Worm (Caenorhabditis elegans) whole organism, L4 larva: ENCODE results near the gene arrd-10.

ENCODE experiments used
- F26F4.8 ChIP-seq: fragments of 200-800 bp; sonication (Bioruptor generic); conservative IDR thresholded peaks from 2 replicates; pipeline ENCODE4 v1.3.6; 2022; ENCODE audit warnings: missing genetic modification characterization, missing compliant biosample characterization
- F49E8.2 ChIP-seq: sonication (generic microtip); optimal IDR thresholded peaks from 2 replicates; lab custom pipeline; 2016; ENCODE audit warnings: missing compliant biosample characterization, mild to moderate bottlenecking, missing genetic modification characterization, borderline replicate concordance
- Y105C5A.15 ChIP-seq: fragments of 200-800 bp; sonication (Bioruptor generic); IDR thresholded peaks from 2 replicates; pipeline ENCODE4 v1.3.6; 2022; ENCODE audit warnings: missing genetic modification characterization, missing compliant biosample characterization
- Y48G9A.11 ChIP-seq: fragments of 200-800 bp; sonication (Bioruptor generic); IDR thresholded peaks from 2 replicates; pipeline ENCODE4 v1.3.6; 2022; ENCODE audit warnings: missing genetic modification reagents, missing genetic modification characterization, missing compliant biosample characterization
- Y5F2A.4 ChIP-seq: fragments of 200-800 bp; sonication (Bioruptor generic); optimal IDR thresholded peaks from 2 replicates; lab custom pipeline; 2018; ENCODE audit warnings: mild to moderate bottlenecking, missing genetic modification characterization, missing compliant biosample characterization
- Y75B8A.6 ChIP-seq: fragments of 200-800 bp; sonication (Bioruptor generic); IDR thresholded peaks from 2 replicates; pipeline ENCODE4 v1.3.6; 2022; ENCODE audit warnings: missing genetic modification reagents, missing genetic modification characterization, missing compliant biosample characterization
- ZK337.2 ChIP-seq: fragments of 200-800 bp; sonication (Bioruptor generic); IDR thresholded peaks from 2 replicates; pipeline ENCODE4 v1.3.6; 2022; ENCODE audit warnings: missing genetic modification reagents, missing genetic modification characterization, missing compliant biosample characterization
- aha-1 ChIP-seq: fragments of 150-350 bp; peaks from one replicate; lab custom pipeline; 2014; ENCODE audit warnings: missing biosample characterization, missing genetic modification characterization
- ama-1 ChIP-seq: fragments of 150-350 bp; optimal IDR thresholded peaks from 2 replicates; lab custom pipeline; 2014; ENCODE audit warnings: inconsistent platforms, mixed read lengths
- arid-1 ChIP-seq: fragments of 200-800 bp; sonication (Bioruptor generic); conservative IDR thresholded peaks from 2 replicates; pipeline ENCODE4 v1.3.6; 2022; ENCODE audit warnings: missing genetic modification reagents, missing genetic modification characterization, missing compliant biosample characterization
- attf-4 ChIP-seq: sonication (generic microtip); optimal IDR thresholded peaks from 3 replicates; lab custom pipeline; 2017; ENCODE audit warnings: missing biosample characterization, missing genetic modification characterization
- ceh-28 ChIP-seq: fragments of 150-350 bp; optimal IDR thresholded peaks from 2 replicates; lab custom pipeline; 2014; ENCODE audit warnings: missing biosample characterization, missing genetic modification reagents, missing genetic modification characterization
- ceh-44 ChIP-seq: fragments of 200-800 bp; sonication (Bioruptor generic); IDR thresholded peaks from 2 replicates; pipeline ENCODE4 v1.3.6; 2022; ENCODE audit warnings: missing genetic modification reagents, missing genetic modification characterization, missing compliant biosample characterization
- ceh-82 ChIP-seq: sonication (generic microtip); optimal IDR thresholded peaks from 2 replicates; lab custom pipeline; 2017; ENCODE audit warnings: missing biosample characterization, missing genetic modification characterization
- ces-1 ChIP-seq: fragments of 150-350 bp; sonication (generic microtip); optimal IDR thresholded peaks from 4 replicates; lab custom pipeline; 2014; ENCODE audit warnings: missing biosample characterization, missing genetic modification reagents, missing genetic modification characterization
- ctbp-1 ChIP-seq: fragments of 200-800 bp; sonication (Bioruptor generic); IDR thresholded peaks from 2 replicates; pipeline ENCODE4 v1.3.6; 2022; ENCODE audit warnings: missing genetic modification reagents, missing genetic modification characterization, missing compliant biosample characterization
- daf-12 ChIP-seq: fragments of 150-350 bp; optimal IDR thresholded peaks from 2 replicates; lab custom pipeline; 2014; ENCODE audit warnings: missing biosample characterization, missing genetic modification reagents, missing genetic modification characterization
- daf-19 ChIP-seq: fragments of 200-800 bp; sonication (Bioruptor generic); conservative IDR thresholded peaks from 2 replicates; pipeline ENCODE4 v1.3.6; 2022; ENCODE audit warnings: missing genetic modification characterization, missing compliant biosample characterization
- dmd-6 ChIP-seq: fragments of 200-800 bp; sonication (Bioruptor generic); IDR thresholded peaks from 2 replicates; pipeline ENCODE4 v1.3.6; 2022; ENCODE audit warnings: missing genetic modification reagents, missing genetic modification characterization, missing compliant biosample characterization
- dmd-8 ChIP-seq: fragments of 200-800 bp; sonication (Bioruptor generic); IDR thresholded peaks from 2 replicates; pipeline ENCODE4 v1.3.6; 2022; ENCODE audit warnings: missing genetic modification characterization, missing compliant biosample characterization
- duxl-1 ChIP-seq: sonication (generic microtip); optimal IDR thresholded peaks from 2 replicates; lab custom pipeline; 2016; ENCODE audit warnings: mild to moderate bottlenecking, missing genetic modification characterization, moderate library complexity, missing compliant biosample characterization; ENCODE audit not compliant: poor library complexity
- egl-27 ChIP-seq: sonication (generic microtip); optimal IDR thresholded peaks from 3 replicates; lab custom pipeline; 2017; ENCODE audit warnings: missing biosample characterization, missing genetic modification reagents, missing genetic modification characterization
- egl-43 ChIP-seq: fragments of 200-800 bp; sonication (Bioruptor generic); IDR thresholded peaks from 2 replicates; pipeline ENCODE4 v1.3.6; 2022; ENCODE audit warnings: missing genetic modification reagents, missing genetic modification characterization, missing compliant biosample characterization
- fkh-10 ChIP-seq: fragments of 150-350 bp; optimal IDR thresholded peaks from 2 replicates; lab custom pipeline; 2014; ENCODE audit warnings: missing biosample characterization, missing genetic modification reagents, missing genetic modification characterization
- hlh-30 ChIP-seq: sonication (generic microtip); optimal IDR thresholded peaks from 2 replicates; lab custom pipeline; 2017; ENCODE audit warnings: antibody characterized with exemption, mild to moderate bottlenecking, missing genetic modification characterization, missing compliant biosample characterization; ENCODE audit not compliant: insufficient read depth
- hmg-1.1 ChIP-seq: fragments of 200-800 bp; sonication (Bioruptor generic); IDR thresholded peaks from 2 replicates; pipeline ENCODE4 v1.3.6; 2022; ENCODE audit warnings: missing genetic modification reagents, missing genetic modification characterization, missing compliant biosample characterization
- jun-1 ChIP-seq: fragments of 150-350 bp; optimal IDR thresholded peaks from 2 replicates; lab custom pipeline; 2014; ENCODE audit warnings: missing biosample characterization, missing genetic modification reagents, missing genetic modification characterization
- lin-13 ChIP-seq: fragments of 150-350 bp; optimal IDR thresholded peaks from 2 replicates; lab custom pipeline; 2014; ENCODE audit warnings: missing biosample characterization, missing genetic modification reagents, missing genetic modification characterization
- lin-15B ChIP-seq: fragments of 150-350 bp; sonication (generic microtip); optimal IDR thresholded peaks from 3 replicates; lab custom pipeline; 2014; ENCODE audit warnings: missing biosample characterization, missing genetic modification characterization
- lin-29 ChIP-seq: fragments of 200-800 bp; sonication (Bioruptor generic); IDR thresholded peaks from 2 replicates; pipeline ENCODE4 v1.3.6; 2022; ENCODE audit warnings: missing genetic modification reagents, missing genetic modification characterization, missing compliant biosample characterization
- madf-5 ChIP-seq, 2 experiments: fragments of 200-800 bp; sonication (Bioruptor generic); IDR thresholded peaks; 2 replicates each; pipeline ENCODE4 v1.3.6; 2022; ENCODE audit warnings: missing compliant biosample characterization in 2 of 2, missing genetic modification characterization in 2 of 2
- madf-9 ChIP-seq: fragments of 200-800 bp; sonication (Bioruptor generic); conservative IDR thresholded peaks from 2 replicates; pipeline ENCODE4 v1.3.6; 2022; ENCODE audit warnings: missing genetic modification reagents, missing genetic modification characterization, missing compliant biosample characterization
- mdl-1 ChIP-seq, 2 experiments: fragments of 150-350 bp in 1 of 2; sonication (generic microtip) in 1 of 2; optimal IDR thresholded peaks; 2 replicates each; lab custom pipeline; 2014 to 2017; ENCODE audit warnings: missing biosample characterization in 2 of 2, missing genetic modification characterization in 2 of 2
- mdt-29 ChIP-seq: fragments of 200-800 bp; sonication (Bioruptor generic); IDR thresholded peaks from 2 replicates; pipeline ENCODE4 v1.3.6; 2022; ENCODE audit warnings: missing genetic modification reagents, missing genetic modification characterization, missing compliant biosample characterization
- mxl-3 ChIP-seq: fragments of 200-800 bp; sonication (Bioruptor generic); optimal IDR thresholded peaks from 2 replicates; lab custom pipeline; 2018; ENCODE audit warnings: mild to moderate bottlenecking, missing genetic modification characterization, missing compliant biosample characterization
- nhr-102 ChIP-seq: sonication (generic microtip); optimal IDR thresholded peaks from 2 replicates; lab custom pipeline; 2016; ENCODE audit warnings: mild to moderate bottlenecking, missing genetic modification characterization, moderate library complexity, missing compliant biosample characterization
- nhr-111 ChIP-seq: fragments of 200-800 bp; sonication (Bioruptor generic); optimal IDR thresholded peaks from 2 replicates; lab custom pipeline; 2018; ENCODE audit warnings: mild to moderate bottlenecking, missing genetic modification characterization, missing compliant biosample characterization
- nhr-28 ChIP-seq: fragments of 150-350 bp; optimal IDR thresholded peaks from 2 replicates; lab custom pipeline; 2014; ENCODE audit warnings: missing biosample characterization, missing genetic modification characterization
- nhr-42 ChIP-seq: fragments of 200-800 bp; sonication (Bioruptor generic); IDR thresholded peaks from 2 replicates; pipeline ENCODE4 v1.3.6; 2022; ENCODE audit warnings: missing genetic modification characterization, missing compliant biosample characterization
- nhr-76 ChIP-seq: fragments of 150-350 bp; optimal IDR thresholded peaks from 2 replicates; lab custom pipeline; 2014; ENCODE audit warnings: missing biosample characterization, missing genetic modification characterization
- nhr-77 ChIP-seq: fragments of 150-350 bp; optimal IDR thresholded peaks from 2 replicates; lab custom pipeline; 2014; ENCODE audit warnings: missing biosample characterization, missing genetic modification characterization
- pqm-1 ChIP-seq: sonication (generic microtip); optimal IDR thresholded peaks from 2 replicates; lab custom pipeline; 2017; ENCODE audit warnings: missing biosample characterization, missing genetic modification characterization
- rbr-2 ChIP-seq: sonication (generic microtip); optimal IDR thresholded peaks from 2 replicates; lab custom pipeline; 2016; ENCODE audit warnings: missing genotype, missing genetic modification characterization, missing compliant biosample characterization
- saeg-2 ChIP-seq: fragments of 200-800 bp; sonication (Bioruptor generic); IDR thresholded peaks from 2 replicates; pipeline ENCODE4 v1.3.6; 2022; ENCODE audit warnings: missing genetic modification reagents, missing genetic modification characterization, missing compliant biosample characterization
- set-16 ChIP-seq: fragments of 200-800 bp; sonication (Bioruptor generic); IDR thresholded peaks from 2 replicates; pipeline ENCODE4 v1.3.6; 2022; ENCODE audit warnings: missing genetic modification reagents, missing genetic modification characterization, missing compliant biosample characterization
- spr-3 ChIP-seq: fragments of 200-800 bp; sonication (Bioruptor generic); optimal IDR thresholded peaks from 2 replicates; lab custom pipeline; 2018; ENCODE audit warnings: mild to moderate bottlenecking, missing genetic modification characterization, missing compliant biosample characterization
- tra-1 ChIP-seq: fragments of 200-800 bp; sonication (Bioruptor generic); IDR thresholded peaks from 2 replicates; pipeline ENCODE4 v1.3.6; 2022; ENCODE audit warnings: missing genetic modification reagents, missing genetic modification characterization, missing compliant biosample characterization
- zag-1 ChIP-seq: fragments of 150-350 bp; optimal IDR thresholded peaks from 2 replicates; lab custom pipeline; 2014; ENCODE audit warnings: missing biosample characterization, missing genetic modification characterization
- zfp-3 ChIP-seq: fragments of 200-800 bp; sonication (Bioruptor generic); conservative IDR thresholded peaks from 2 replicates; pipeline ENCODE4 v1.3.6; 2022; ENCODE audit warnings: missing genetic modification reagents, missing genetic modification characterization, missing compliant biosample characterization
- zip-11 ChIP-seq: fragments of 200-800 bp; sonication (Bioruptor generic); IDR thresholded peaks from 2 replicates; pipeline ENCODE4 v1.3.6; 2022; ENCODE audit warnings: missing genetic modification characterization, missing compliant biosample characterization
- ztf-11 ChIP-seq: fragments of 150-350 bp; optimal IDR thresholded peaks from 2 replicates; lab custom pipeline; 2014; ENCODE audit warnings: missing biosample characterization, missing genetic modification characterization

Gene arrd-10

ce11 chrII:12944587-12945126 lies 4.8 kb downstream of the arrd-10 start (continued):
- TF ChIP-seq egl-27 (tag; lab: Kevin White, UChicago) (no peak), Y105C5A.15 (GFP tag; lab: Robert Waterston, UW) (no peak; the same call in 1 of the 2 replicates), hlh-30 (peak; percentile 93), nhr-111 (GFP tag; lab: Kevin White, UChicago) (peak; percentile 95), pqm-1 (tag; lab: Kevin White, UChicago) (peak; percentile 24), attf-4 (no peak), Y75B8A.6 (peak; percentile 80; the same call in 1 of the 2 replicates), tra-1 (GFP tag; lab: Robert Waterston, UW) (peak; percentile 91), ztf-11 (tag; lab: Kevin White, UChicago) (no peak), duxl-1 (peak; percentile 91), ZK337.2 (peak; percentile 42), mdl-1 (tag; optimal IDR thresholded peaks at IDR 0.05; lab: Kevin White, UChicago) (peak; percentile 86 to 95), F26F4.8 (GFP tag; lab: Robert Waterston, UW) (no peak), fkh-10 (GFP tag; lab: Kevin White, UChicago) (no peak), madf-5 (GFP tag; IDR thresholded peaks at IDR 0.05; lab: Robert Waterston, UW) (peak; percentile 90 to 93), dmd-8 (peak; percentile 71), ceh-28 (peak; percentile 30), F49E8.2 (tag; lab: Kevin White, UChicago) (peak; percentile 94), saeg-2 (GFP tag; lab: Robert Waterston, UW) (peak; percentile 84), set-16 (GFP tag; lab: Robert Waterston, UW) (peak; percentile 100), lin-29 (peak; percentile 68; the same call in 1 of the 2 replicates), lin-13 (peak; percentile 88), nhr-42 (GFP tag; lab: Robert Waterston, UW) (peak; percentile 94), arid-1 (GFP tag; lab: Robert Waterston, UW) (peak; percentile 86), madf-9 (GFP tag; lab: Robert Waterston, UW) (peak; percentile 98), dmd-6 (GFP tag; lab: Robert Waterston, UW) (peak; percentile 90; the same call in 1 of the 2 replicates), egl-43 (GFP tag; lab: Robert Waterston, UW) (peak; percentile 96), daf-19 (GFP tag; lab: Robert Waterston, UW) (peak; percentile 96), ces-1 (GFP tag; lab: Kevin White, UChicago) (peak; percentile 4), aha-1 (tag; lab: Kevin White, UChicago) (peak; percentile 100), Y48G9A.11 (GFP tag; lab: Robert Waterston, UW) (peak; percentile 90), zfp-3 (GFP tag; lab: Robert Waterston, UW) (peak; percentile 91), mxl-3 (peak; percentile 90), ceh-44 (GFP tag; lab: Robert Waterston, UW) (peak; percentile 93), ama-1 (lab: Kevin White, UChicago) (peak; percentile 100), lin-15B (tag; lab: Kevin White, UChicago) (peak; percentile 2), ctbp-1 (peak; percentile 93), mdt-29 (GFP tag; lab: Robert Waterston, UW) (peak; percentile 96), Y5F2A.4 (GFP tag; lab: Kevin White, UChicago) (peak; percentile 49), nhr-28 (tag; lab: Kevin White, UChicago) (peak; percentile 72), daf-12 (tag; lab: Kevin White, UChicago) (no peak), rbr-2 (tag; lab: Kevin White, UChicago) (peak; percentile 88), nhr-76 (tag; lab: Kevin White, UChicago) (no peak), zag-1 (tag; lab: Kevin White, UChicago) (no peak), spr-3 (GFP tag; lab: Kevin White, UChicago) (peak; percentile 95), zip-11 (GFP tag; lab: Robert Waterston, UW) (no peak), ceh-82 (no peak), jun-1 (tag; lab: Kevin White, UChicago) (peak; percentile 73), nhr-77 (tag; lab: Kevin White, UChicago) (peak; percentile 85), hmg-1.1 (peak; percentile 93), nhr-102 (tag; lab: Kevin White, UChicago) (peak; percentile 96)
